Worm (Caenorhabditis elegans) whole organism, L4 larva: ENCODE results near the gene ndub-3.

Experiments
- F10B5.3 ChIP-seq: sonication (generic microtip); optimal IDR thresholded peaks from 2 replicates; lab custom pipeline; 2016; ENCODE audit warnings: mild to moderate bottlenecking, missing genetic modification characterization, missing compliant biosample characterization
- F26F4.8 ChIP-seq: fragments of 200-800 bp; sonication (Bioruptor generic); conservative IDR thresholded peaks from 2 replicates; pipeline ENCODE4 v1.3.6; 2022; ENCODE audit warnings: missing genetic modification characterization, missing compliant biosample characterization
- F37D6.2 ChIP-seq: sonication (generic microtip); optimal IDR thresholded peaks from 2 replicates; lab custom pipeline; 2016; ENCODE audit warnings: mild to moderate bottlenecking, missing genetic modification characterization, missing compliant biosample characterization
- Y48G9A.11 ChIP-seq: fragments of 200-800 bp; sonication (Bioruptor generic); IDR thresholded peaks from 2 replicates; pipeline ENCODE4 v1.3.6; 2022; ENCODE audit warnings: missing genetic modification reagents, missing genetic modification characterization, missing compliant biosample characterization
- ZK337.2 ChIP-seq: fragments of 200-800 bp; sonication (Bioruptor generic); IDR thresholded peaks from 2 replicates; pipeline ENCODE4 v1.3.6; 2022; ENCODE audit warnings: missing genetic modification reagents, missing genetic modification characterization, missing compliant biosample characterization
- ZK546.5 ChIP-seq, 2 experiments: sonication (generic microtip); optimal IDR thresholded peaks; 2 replicates each; lab custom pipeline; 2017; ENCODE audit warnings: missing biosample characterization in 2 of 2, missing genetic modification characterization in 2 of 2
- aha-1 ChIP-seq: fragments of 150-350 bp; peaks from one replicate; lab custom pipeline; 2014; ENCODE audit warnings: missing biosample characterization, missing genetic modification characterization
- arid-1 ChIP-seq: fragments of 200-800 bp; sonication (Bioruptor generic); conservative IDR thresholded peaks from 2 replicates; pipeline ENCODE4 v1.3.6; 2022; ENCODE audit warnings: missing genetic modification reagents, missing genetic modification characterization, missing compliant biosample characterization
- attf-4 ChIP-seq: sonication (generic microtip); optimal IDR thresholded peaks from 3 replicates; lab custom pipeline; 2017; ENCODE audit warnings: missing biosample characterization, missing genetic modification characterization
- cey-2 ChIP-seq: sonication (generic microtip); optimal IDR thresholded peaks from 3 replicates; lab custom pipeline; 2017; ENCODE audit warnings: missing genetic modification characterization, mild to moderate bottlenecking, missing compliant biosample characterization, antibody characterized with exemption, borderline replicate concordance; ENCODE audit not compliant: insufficient read depth
- daf-12 ChIP-seq: fragments of 150-350 bp; optimal IDR thresholded peaks from 2 replicates; lab custom pipeline; 2014; ENCODE audit warnings: missing biosample characterization, missing genetic modification reagents, missing genetic modification characterization
- daf-16 ChIP-seq, 3 experiments: sonication (generic microtip); optimal IDR thresholded peaks; 2 replicates each; lab custom pipeline; 2016 to 2017; ENCODE audit warnings: missing genetic modification characterization in 3 of 3, missing genetic modification reagents in 3 of 3, mild to moderate bottlenecking in 2 of 3, missing compliant biosample characterization in 2 of 3, missing biosample characterization in 1 of 3, moderate library complexity in 1 of 3
- daf-19 ChIP-seq: fragments of 200-800 bp; sonication (Bioruptor generic); conservative IDR thresholded peaks from 2 replicates; pipeline ENCODE4 v1.3.6; 2022; ENCODE audit warnings: missing genetic modification characterization, missing compliant biosample characterization
- daf-8 ChIP-seq: fragments of 200-800 bp; sonication (Bioruptor generic); IDR thresholded peaks from 2 replicates; pipeline ENCODE4 v1.3.6; 2022; ENCODE audit warnings: missing genetic modification characterization, missing compliant biosample characterization
- dmd-6 ChIP-seq: fragments of 200-800 bp; sonication (Bioruptor generic); IDR thresholded peaks from 2 replicates; pipeline ENCODE4 v1.3.6; 2022; ENCODE audit warnings: missing genetic modification reagents, missing genetic modification characterization, missing compliant biosample characterization
- dmd-9 ChIP-seq: fragments of 200-800 bp; sonication (Bioruptor generic); IDR thresholded peaks from 2 replicates; pipeline ENCODE4 v1.3.6; 2022; ENCODE audit warnings: missing genetic modification reagents, missing genetic modification characterization, missing compliant biosample characterization
- dpl-1 ChIP-seq: fragments of 150-350 bp; optimal IDR thresholded peaks from 2 replicates; lab custom pipeline; 2014; ENCODE audit warnings: missing biosample characterization, missing genetic modification reagents, missing genetic modification characterization
- dve-1 ChIP-seq: sonication (generic microtip); optimal IDR thresholded peaks from 2 replicates; lab custom pipeline; 2017; ENCODE audit warnings: antibody characterized with exemption, mild to moderate bottlenecking, missing genetic modification characterization, missing compliant biosample characterization; ENCODE audit not compliant: insufficient read depth
- egl-27 ChIP-seq: sonication (generic microtip); optimal IDR thresholded peaks from 3 replicates; lab custom pipeline; 2017; ENCODE audit warnings: missing biosample characterization, missing genetic modification reagents, missing genetic modification characterization
- fkh-10 ChIP-seq: fragments of 150-350 bp; optimal IDR thresholded peaks from 2 replicates; lab custom pipeline; 2014; ENCODE audit warnings: missing biosample characterization, missing genetic modification reagents, missing genetic modification characterization
- hmg-1.1 ChIP-seq: fragments of 200-800 bp; sonication (Bioruptor generic); IDR thresholded peaks from 2 replicates; pipeline ENCODE4 v1.3.6; 2022; ENCODE audit warnings: missing genetic modification reagents, missing genetic modification characterization, missing compliant biosample characterization
- lin-1 ChIP-seq: fragments of 200-800 bp; sonication (Bioruptor generic); IDR thresholded peaks from 2 replicates; pipeline ENCODE4 v1.3.6; 2022; ENCODE audit warnings: missing genetic modification reagents, missing genetic modification characterization, missing compliant biosample characterization
- lin-13 ChIP-seq: fragments of 150-350 bp; optimal IDR thresholded peaks from 2 replicates; lab custom pipeline; 2014; ENCODE audit warnings: missing biosample characterization, missing genetic modification reagents, missing genetic modification characterization
- lin-38 ChIP-seq: fragments of 200-800 bp; sonication (Bioruptor generic); IDR thresholded peaks from 2 replicates; pipeline ENCODE4 v1.3.6; 2022; ENCODE audit warnings: missing genetic modification reagents, missing genetic modification characterization, missing compliant biosample characterization
- lsy-2 ChIP-seq, 2 experiments: fragments of 150-350 bp in 1 of 2; sonication (generic microtip) in 1 of 2; optimal IDR thresholded peaks; 2 replicates each; lab custom pipeline; 2014 to 2017; ENCODE audit warnings: missing biosample characterization in 2 of 2, missing genetic modification characterization in 2 of 2
- mdt-29 ChIP-seq: fragments of 200-800 bp; sonication (Bioruptor generic); IDR thresholded peaks from 2 replicates; pipeline ENCODE4 v1.3.6; 2022; ENCODE audit warnings: missing genetic modification reagents, missing genetic modification characterization, missing compliant biosample characterization
- nhr-10 ChIP-seq: fragments of 150-350 bp; optimal IDR thresholded peaks from 2 replicates; lab custom pipeline; 2014; ENCODE audit warnings: missing biosample characterization, missing genetic modification characterization
- nhr-237 ChIP-seq: sonication (generic microtip); optimal IDR thresholded peaks from 2 replicates; lab custom pipeline; 2017; ENCODE audit warnings: missing biosample characterization, missing genetic modification characterization
- nhr-28 ChIP-seq: fragments of 150-350 bp; optimal IDR thresholded peaks from 2 replicates; lab custom pipeline; 2014; ENCODE audit warnings: missing biosample characterization, missing genetic modification characterization
- nhr-6 ChIP-seq: fragments of 150-350 bp; optimal IDR thresholded peaks from 2 replicates; lab custom pipeline; 2014; ENCODE audit warnings: missing biosample characterization, missing genetic modification characterization
- php-3 ChIP-seq: fragments of 200-800 bp; sonication (Bioruptor generic); IDR thresholded peaks from 2 replicates; pipeline ENCODE4 v1.3.6; 2022; ENCODE audit warnings: missing genetic modification reagents, missing genetic modification characterization, missing compliant biosample characterization
- sdz-12 ChIP-seq: fragments of 200-800 bp; sonication (Bioruptor generic); optimal IDR thresholded peaks from 2 replicates; lab custom pipeline; 2018; ENCODE audit warnings: mild to moderate bottlenecking, missing genetic modification characterization, missing compliant biosample characterization
- skn-1 ChIP-seq: fragments of 150-350 bp; optimal IDR thresholded peaks from 2 replicates; lab custom pipeline; 2014; ENCODE audit warnings: missing biosample characterization, missing genetic modification characterization
- spr-1 ChIP-seq: sonication (generic microtip); optimal IDR thresholded peaks from 2 replicates; lab custom pipeline; 2016; ENCODE audit warnings: mild to moderate bottlenecking, missing genetic modification characterization, missing compliant biosample characterization
- tag-97 ChIP-seq: fragments of 200-800 bp; sonication (Bioruptor generic); IDR thresholded peaks from 2 replicates; pipeline ENCODE4 v1.3.6; 2022; ENCODE audit warnings: missing genetic modification characterization, missing compliant biosample characterization
- unc-62 ChIP-seq, 3 experiments: fragments of 150-350 bp in 1 of 3; sonication (generic microtip); optimal IDR thresholded peaks in 2 of 3; peaks in 1 of 3; 1 replicate in 1 of 3; 2 replicates in 2 of 3; lab custom pipeline; 2014 to 2017; ENCODE audit warnings: missing biosample characterization in 3 of 3, missing genetic modification characterization in 3 of 3, missing genetic modification reagents in 3 of 3, missing genotype in 1 of 3
- zag-1 ChIP-seq: fragments of 150-350 bp; optimal IDR thresholded peaks from 2 replicates; lab custom pipeline; 2014; ENCODE audit warnings: missing biosample characterization, missing genetic modification characterization

The ndub-3 gene

ce11 chrII:8951270-8951669 lies 13.4 kb downstream of the ndub-3 start:
- TF ChIP-seq nhr-28 (no peak), unc-62 (GFP tag; optimal IDR thresholded peaks at IDR 0.05 in 1 of 2; lab: Kevin White, UChicago) (peak in 1 of 2 experiments; percentile 97), unc-62 (tag; optimal IDR thresholded peaks at IDR 0.05; lab: Kevin White, UChicago) (no peak)

- no peak for TF ChIP-seq egl-27
- no peak for TF ChIP-seq lsy-2 (tag; optimal IDR thresholded peaks at IDR 0.05; lab: Kevin White, UChicago)
- TF ChIP-seq hmg-1.1 (GFP tag; lab: Robert Waterston, UW): no peak
- no peak for TF ChIP-seq attf-4
- no peak for TF ChIP-seq php-3
- no peak for TF ChIP-seq F26F4.8 (GFP tag; lab: Robert Waterston, UW)
- TF ChIP-seq Y48G9A.11 (GFP tag; lab: Robert Waterston, UW): no peak
- no peak for TF ChIP-seq lin-13 (GFP tag; lab: Kevin White, UChicago)
- no peak for TF ChIP-seq sdz-12
- no peak for TF ChIP-seq nhr-28
- TF ChIP-seq zag-1 (tag; lab: Kevin White, UChicago): no peak
- TF ChIP-seq spr-1 (tag; lab: Kevin White, UChicago): no peak
- no peak for TF ChIP-seq daf-8 (GFP tag; lab: Robert Waterston, UW)
- TF ChIP-seq mdt-29 (GFP tag; lab: Robert Waterston, UW): no peak
- TF ChIP-seq nhr-10 (tag; lab: Kevin White, UChicago): no peak
- TF ChIP-seq arid-1 (GFP tag; lab: Robert Waterston, UW): no peak
- TF ChIP-seq daf-12 (tag; lab: Kevin White, UChicago): no peak
- TF ChIP-seq dve-1: no peak
- no peak for TF ChIP-seq F10B5.3 (tag; lab: Kevin White, UChicago)
- no peak for TF ChIP-seq F37D6.2 (tag; lab: Kevin White, UChicago)
These were observed 16.1 kb downstream of the ndub-3 start for ce11 chrII:8948640-8949039.

ce11 chrII:8947391-8947790 lies 17.3 kb downstream of the ndub-3 start, which contains the start of gene cutl-15:
Gene cutl-15 (minus strand): TSS chrII:8947688.
- TF ChIP-seq aha-1 (tag; lab: Kevin White, UChicago) (peak; percentile 98), dve-1 (no peak), ZK546.5 (tag; optimal IDR thresholded peaks at IDR 0.05; lab: Kevin White, UChicago) (no peak), dmd-9 (GFP tag; lab: Robert Waterston, UW) (no peak), unc-62 (GFP tag; optimal IDR thresholded peaks at IDR 0.05 in 1 of 2; lab: Kevin White, UChicago) (peak in 1 of 2 experiments; percentile 25), unc-62 (tag; optimal IDR thresholded peaks at IDR 0.05; lab: Kevin White, UChicago) (no peak), nhr-10 (tag; lab: Kevin White, UChicago) (no peak)

ce11 chrII:8945167-8945566 lies 19.5 kb downstream of the ndub-3 start:
- no peak for TF ChIP-seq lin-1 (GFP tag; lab: Robert Waterston, UW)
- TF ChIP-seq fkh-10 (GFP tag; lab: Kevin White, UChicago): peak; percentile 18

DNA sequence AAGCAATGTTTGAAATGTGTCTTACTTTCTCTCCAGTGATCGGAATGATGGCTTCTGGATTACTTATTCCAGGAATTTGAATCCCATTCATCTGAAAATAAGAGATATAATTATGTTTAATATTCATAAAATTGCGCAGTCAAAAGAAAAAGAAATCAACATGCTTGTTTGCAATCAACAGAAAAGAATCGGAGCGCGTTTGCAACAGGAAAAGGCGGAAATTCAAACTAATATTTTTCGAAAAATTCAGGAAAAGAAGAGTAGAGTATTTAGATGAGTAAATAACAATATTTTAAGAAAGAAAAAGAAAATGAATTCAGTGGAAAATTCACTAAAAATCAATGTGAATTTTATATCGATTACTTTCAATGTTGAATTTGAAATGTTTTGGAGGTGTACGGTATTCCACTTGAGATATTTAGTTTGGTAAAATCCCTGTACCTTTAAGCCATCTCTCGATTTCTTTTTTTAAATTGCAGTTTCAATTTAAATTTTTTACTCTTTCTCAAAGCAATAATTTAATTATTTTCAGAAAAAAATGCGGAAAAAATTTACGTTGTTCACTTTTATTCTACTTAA lies 24.2 kb downstream of the ndub-3 start, which contains the start of the genes set-17 and T21B10.4:
Gene set-17, minus strand, starts transcription at position 127 of the 579 bp plus-strand sequence.
Gene T21B10.4, plus strand, starts transcription at position 533 of the 579 bp plus-strand sequence.
- no peak for TF ChIP-seq daf-16 (GFP tag; optimal IDR thresholded peaks at IDR 0.05; lab: Kevin White, UChicago)
- TF ChIP-seq daf-16 (tag; optimal IDR thresholded peaks at IDR 0.05; lab: Kevin White, UChicago): peak; percentile 71
- no peak for TF ChIP-seq daf-19
- peak; percentile 79 for TF ChIP-seq dpl-1 (GFP tag; lab: Kevin White, UChicago)
- TF ChIP-seq skn-1 (tag; lab: Kevin White, UChicago): no peak
- no peak for TF ChIP-seq spr-1 (tag; lab: Kevin White, UChicago)
- TF ChIP-seq nhr-237: no peak
- peak; percentile 58 for TF ChIP-seq lin-38 (GFP tag; lab: Robert Waterston, UW)
- no peak for TF ChIP-seq F26F4.8 (GFP tag; lab: Robert Waterston, UW)
- TF ChIP-seq tag-97: no peak
- no peak for TF ChIP-seq F37D6.2 (tag; lab: Kevin White, UChicago)
- no peak for TF ChIP-seq dmd-6
- no peak for TF ChIP-seq unc-62 (GFP tag; optimal IDR thresholded peaks at IDR 0.05 in 1 of 2; lab: Kevin White, UChicago)
- TF ChIP-seq unc-62 (tag; optimal IDR thresholded peaks at IDR 0.05; lab: Kevin White, UChicago): no peak
- peak; percentile 18 for TF ChIP-seq nhr-6 (tag; lab: Kevin White, UChicago)
- no peak for TF ChIP-seq attf-4
- no peak for TF ChIP-seq cey-2 (tag; lab: Kevin White, UChicago)
- no peak for TF ChIP-seq ZK337.2 (GFP tag; lab: Robert Waterston, UW)
- peak in 1 of 2 experiments; percentile 39 for TF ChIP-seq lsy-2 (tag; optimal IDR thresholded peaks at IDR 0.05; lab: Kevin White, UChicago)
